Worm (Caenorhabditis elegans): ENCODE results near the gene Y62H9A.16.

Y62H9A.16 gene

DNA sequence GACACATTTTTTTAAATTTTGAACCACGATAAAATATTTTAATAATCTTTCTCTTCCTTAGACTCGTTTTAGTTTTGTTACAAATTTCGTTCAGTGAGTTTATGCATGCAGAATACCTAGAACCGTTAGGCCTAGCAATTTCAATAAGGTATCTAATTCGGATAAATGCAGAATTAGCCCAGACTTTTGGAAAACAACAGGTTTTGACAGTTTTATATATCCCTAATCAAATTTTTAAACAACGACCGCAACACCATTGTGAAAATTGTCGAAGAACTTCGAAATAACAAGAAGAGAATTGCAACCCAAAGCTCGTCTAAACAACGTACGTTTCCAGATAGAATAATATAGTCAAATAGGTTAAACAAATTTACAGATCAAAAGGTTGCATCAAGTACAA, at the start of gene Y62H9A.16:
Gene Y62H9A.16, plus strand, starts transcription at position 301 of the 400 bp plus-strand sequence.
- TF ChIP-seq ceh-14 (tag; optimal IDR thresholded peaks at IDR 0.05), result no peak
- no peak for TF ChIP-seq che-1 (tag; optimal IDR thresholded peaks at IDR 0.05)
- no peak for TF ChIP-seq fkh-10 (GFP tag; optimal IDR thresholded peaks at IDR 0.05)
- no peak for TF ChIP-seq elt-2 (tag; optimal IDR thresholded peaks at IDR 0.05)
- TF ChIP-seq zip-5 (tag; optimal IDR thresholded peaks at IDR 0.05), result no peak
- TF ChIP-seq elt-4 (tag; optimal IDR thresholded peaks at IDR 0.05), result no peak
- no peak for TF ChIP-seq hlh-6 (tag; optimal IDR thresholded peaks at IDR 0.05)
- no peak for TF ChIP-seq npax-4 (tag; optimal IDR thresholded peaks at IDR 0.05)

DNA sequence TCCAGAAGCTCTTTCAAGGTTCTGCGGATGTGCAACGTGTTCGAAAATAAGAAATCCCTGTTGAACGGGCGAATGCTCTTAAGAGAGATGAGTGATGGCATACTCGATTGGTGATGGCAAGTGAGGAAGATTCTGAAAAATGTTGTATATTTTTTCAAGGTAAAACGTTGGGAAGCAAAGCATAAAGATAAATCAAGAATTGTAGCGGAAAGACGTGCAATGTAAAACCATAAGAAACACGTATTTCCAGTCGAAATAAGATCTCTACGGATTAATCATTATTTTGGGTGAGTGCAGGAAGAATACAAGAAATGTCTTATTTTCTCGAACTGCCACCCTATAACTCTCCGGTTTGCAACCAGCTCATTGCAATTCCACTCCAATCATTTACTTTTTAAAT, 48.8 kb upstream of the Y62H9A.16 start, which contains the start of gene dot-1.2:
Gene dot-1.2, minus strand, starts transcription at position 101 of the 400 bp plus-strand sequence.
- no peak for TF ChIP-seq pag-3 (tag; optimal IDR thresholded peaks at IDR 0.05; ENCODE audit: borderline replicate concordance)
- TF ChIP-seq ceh-48 (tag; optimal IDR thresholded peaks at IDR 0.05), result no peak
- no peak for TF ChIP-seq ets-4 (tag; optimal IDR thresholded peaks at IDR 0.05)
- TF ChIP-seq pax-1 (tag; optimal IDR thresholded peaks at IDR 0.05), result no peak

DNA sequence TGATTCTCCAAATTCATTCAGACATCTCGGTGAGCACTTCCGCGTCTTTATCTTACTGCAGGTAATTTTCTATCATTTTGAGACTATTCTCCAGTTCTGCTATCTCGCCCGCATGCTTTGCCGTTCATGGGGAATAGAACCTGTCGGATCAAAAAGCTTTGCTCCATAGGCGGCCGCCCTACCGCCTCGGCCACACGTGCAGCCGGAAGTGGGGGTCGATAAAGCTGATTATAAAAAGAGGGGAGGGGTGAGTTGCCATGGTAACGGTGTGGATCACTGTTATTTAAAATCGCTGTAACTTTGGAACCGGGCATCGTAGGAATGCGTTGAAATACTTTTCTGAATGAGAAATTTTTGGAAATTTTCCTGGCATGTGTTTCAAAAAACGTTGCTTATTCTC, 47.7 kb upstream of the Y62H9A.16 start:
- TF ChIP-seq sdc-2 (tag; optimal IDR thresholded peaks at IDR 0.05) (peak; percentile 12), ceh-19 (GFP tag; optimal IDR thresholded peaks at IDR 0.05) (no peak), C38D4.7 (GFP tag; optimal IDR thresholded peaks at IDR 0.05) (peak; percentile 4)

DNA sequence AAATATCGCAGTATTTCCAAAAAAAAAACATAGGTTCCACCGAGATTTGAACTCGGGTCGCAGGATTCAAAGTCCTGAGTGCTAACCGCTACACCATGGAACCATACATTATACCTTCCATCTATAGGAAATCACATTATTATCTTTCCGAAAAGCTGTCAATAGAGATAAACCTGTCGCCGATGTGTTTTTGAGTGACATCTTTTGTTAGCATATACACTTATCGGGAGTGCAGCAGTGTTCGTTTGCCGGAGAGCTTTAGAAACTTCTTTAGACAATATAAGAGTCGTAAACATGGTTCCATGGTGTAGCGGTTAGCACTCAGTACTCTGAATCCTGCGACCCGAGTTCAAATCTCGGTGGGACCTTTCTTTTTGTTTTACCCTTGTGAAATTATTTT, 45.9 kb upstream of the Y62H9A.16 start:
- TF ChIP-seq eyg-1 (tag; optimal IDR thresholded peaks at IDR 0.05), result no peak
- no peak for TF ChIP-seq ceh-34 (tag; optimal IDR thresholded peaks at IDR 0.05)
- TF ChIP-seq syd-9 (tag; optimal IDR thresholded peaks at IDR 0.05), result no peak
- TF ChIP-seq pqm-1 (tag; optimal IDR thresholded peaks at IDR 0.05), result no peak
- no peak for TF ChIP-seq ceh-14 (tag; optimal IDR thresholded peaks at IDR 0.05)
- no peak for TF ChIP-seq pha-4 (tag; optimal IDR thresholded peaks at IDR 0.05)
- no peak for TF ChIP-seq ceh-18 (tag; optimal IDR thresholded peaks at IDR 0.05)
- TF ChIP-seq ceh-24 (tag; optimal IDR thresholded peaks at IDR 0.05), result no peak
- TF ChIP-seq ceh-2 (tag; optimal IDR thresholded peaks at IDR 0.05), result no peak
- no peak for TF ChIP-seq tbx-7 (tag; optimal IDR thresholded peaks at IDR 0.05)
- no peak for TF ChIP-seq che-1 (tag; optimal IDR thresholded peaks at IDR 0.05)
- no peak for TF ChIP-seq lim-6 (tag; optimal IDR thresholded peaks at IDR 0.05)
- no peak for TF ChIP-seq ets-4 (tag; optimal IDR thresholded peaks at IDR 0.05)
- TF ChIP-seq unc-3 (GFP tag; conservative IDR thresholded peaks at IDR 0.05), result no peak
- no peak for TF ChIP-seq unc-3 (tag; optimal IDR thresholded peaks at IDR 0.05)
- no peak for TF ChIP-seq hlh-15 (tag; optimal IDR thresholded peaks at IDR 0.05)

DNA sequence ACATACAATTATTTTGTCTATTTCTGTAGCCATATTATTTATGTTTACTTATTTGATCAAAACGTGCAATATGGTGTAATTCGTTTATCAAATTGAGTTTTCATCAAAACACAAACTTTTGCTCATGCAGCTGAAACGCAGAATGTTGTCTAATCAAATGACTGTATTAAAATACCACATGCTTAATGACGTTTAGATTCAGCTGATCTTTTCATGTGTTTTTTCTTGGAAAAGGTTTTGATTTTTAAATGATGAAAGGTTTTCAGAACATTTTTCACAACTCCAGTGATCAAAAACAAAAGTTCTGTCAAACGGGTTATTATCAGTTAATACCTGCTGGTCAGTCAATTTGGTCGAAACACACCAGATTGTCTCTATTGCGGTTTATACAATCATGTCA, 42.8 kb upstream of the Y62H9A.16 start, which contains the start of gene Y62H9A.1:
Gene Y62H9A.1, plus strand, starts transcription at position 282 of the 400 bp plus-strand sequence.
- no peak for TF ChIP-seq C08G9.2 (tag; optimal IDR thresholded peaks at IDR 0.05)
- no peak for TF ChIP-seq hlh-30 (tag; optimal IDR thresholded peaks at IDR 0.05; ENCODE audit: insufficient read depth)
- no peak for TF ChIP-seq mec-3 (tag; optimal IDR thresholded peaks at IDR 0.05; ENCODE audit: borderline replicate concordance)
- TF ChIP-seq fkh-6 (tag; optimal IDR thresholded peaks at IDR 0.05), result no peak
- no peak for TF ChIP-seq K02D7.2 (tag; optimal IDR thresholded peaks at IDR 0.05)
- TF ChIP-seq tbx-2 (tag; optimal IDR thresholded peaks at IDR 0.05), result no peak
- no peak for TF ChIP-seq lin-11 (tag; optimal IDR thresholded peaks at IDR 0.05)
- no peak for TF ChIP-seq ceh-22 (tag; optimal IDR thresholded peaks at IDR 0.05)
- TF ChIP-seq ceh-45 (GFP tag; IDR thresholded peaks at IDR 0.05), result no peak
- TF ChIP-seq unc-3 (GFP tag; conservative IDR thresholded peaks at IDR 0.05), result no peak
- no peak for TF ChIP-seq unc-3 (tag; optimal IDR thresholded peaks at IDR 0.05)
- TF ChIP-seq ceh-48 (tag; optimal IDR thresholded peaks at IDR 0.05), result no peak
- no peak for TF ChIP-seq syd-9 (tag; optimal IDR thresholded peaks at IDR 0.05)
